Worm (Caenorhabditis elegans) whole organism, L1 larva: Measurements from ENCODE around the gene Y22D7AR.6.

Source experiments
- dsc-1 ChIP-seq: sonication (generic microtip); optimal IDR thresholded peaks from 2 replicates; lab custom pipeline; 2016; ENCODE audit warnings: mild to moderate bottlenecking, missing genetic modification characterization, missing compliant biosample characterization
- nhr-12 ChIP-seq: sonication (generic microtip); optimal IDR thresholded peaks from 2 replicates; lab custom pipeline; 2017; ENCODE audit warnings: missing biosample characterization, missing genetic modification characterization
- rnt-1 ChIP-seq: sonication (generic microtip); optimal IDR thresholded peaks from 2 replicates; lab custom pipeline; 2016; ENCODE audit warnings: mild to moderate bottlenecking, missing genetic modification characterization, moderate library complexity, missing compliant biosample characterization
- zag-1 ChIP-seq: fragments of 150-350 bp; optimal IDR thresholded peaks from 2 replicates; lab custom pipeline; 2014; ENCODE audit warnings: missing biosample characterization, missing genetic modification characterization

DNA sequence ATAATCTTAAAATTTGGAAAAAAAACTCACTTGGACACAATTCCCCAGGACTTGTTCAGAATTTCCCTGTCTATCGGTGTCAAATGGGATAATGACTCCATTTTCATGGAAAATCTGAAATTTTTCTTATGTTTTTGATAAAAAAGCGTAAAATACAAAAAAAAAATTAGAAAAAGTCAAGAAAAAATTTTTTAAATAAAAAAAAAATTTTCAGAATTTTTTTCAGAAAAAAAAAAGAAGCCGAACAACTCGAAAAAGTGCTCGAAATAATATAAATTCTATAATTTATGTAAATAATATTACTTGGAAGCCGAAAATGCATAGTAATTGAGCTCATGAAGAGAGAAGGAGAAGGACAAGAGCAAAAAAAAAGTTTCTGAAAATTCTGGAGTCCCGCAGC lies 8.0 kb downstream of the Y22D7AR.6 start, which contains the start of gene glb-30:
- TF ChIP-seq nhr-12 (tag; lab: Kevin White, UChicago), result no peak
- no peak for TF ChIP-seq zag-1 (tag; lab: Kevin White, UChicago)
- no peak for TF ChIP-seq dsc-1
- no peak for TF ChIP-seq rnt-1 (tag; lab: Kevin White, UChicago)
